Fruit fly (Drosophila melanogaster) whole organism, embryonic: ENCODE data around the gene Cyp4g15.

Source experiments
- CG10431 ChIP-seq: fragments of 200-800 bp; sonication (Bioruptor generic); optimal IDR thresholded peaks from 3 replicates; lab custom pipeline; 2018; ENCODE audit warnings: missing biosample characterization, mild to moderate bottlenecking, missing genetic modification characterization
- CG11696 ChIP-seq: fragments of 200-800 bp; sonication (Bioruptor generic); IDR thresholded peaks from 2 replicates; pipeline ENCODE4 v1.3.6; 2022; ENCODE audit warnings: missing biosample characterization, missing genetic modification characterization
- CG13424 ChIP-seq: fragments of 200-800 bp; sonication (Bioruptor generic); optimal IDR thresholded peaks from 2 replicates; lab custom pipeline; 2019; ENCODE audit warnings: missing biosample characterization, mild to moderate bottlenecking, missing genetic modification characterization, moderate library complexity
- CG1603 ChIP-seq: fragments of 200-800 bp; sonication (Bioruptor generic); optimal IDR thresholded peaks from 2 replicates; lab custom pipeline; 2019; ENCODE audit warnings: missing biosample characterization, mild to moderate bottlenecking, missing genetic modification characterization, moderate library complexity
- CG16779 ChIP-seq: fragments of 200-800 bp; sonication (Bioruptor generic); IDR thresholded peaks from 2 replicates; pipeline ENCODE4 v1.3.6; 2022; ENCODE audit warnings: missing biosample characterization, missing genetic modification characterization
- CG16863 ChIP-seq: fragments of 200-800 bp; sonication (Bioruptor generic); optimal IDR thresholded peaks from 3 replicates; lab custom pipeline; 2016; ENCODE audit warnings: missing biosample characterization, missing genetic modification characterization
- CG17612 ChIP-seq: fragments of 200-800 bp; sonication (Bioruptor generic); IDR thresholded peaks from 2 replicates; pipeline ENCODE4 v1.3.6; 2022; ENCODE audit warnings: missing biosample characterization, missing genetic modification characterization
- CG18262 ChIP-seq: fragments of 200-800 bp; optimal IDR thresholded peaks from 3 replicates; lab custom pipeline; 2019; ENCODE audit warnings: missing biosample characterization, mild to moderate bottlenecking, missing genetic modification characterization, moderate library complexity
- CG18764 ChIP-seq: fragments of 200-800 bp; sonication (Bioruptor generic); optimal IDR thresholded peaks from 3 replicates; lab custom pipeline; 2016; ENCODE audit warnings: missing biosample characterization, missing genetic modification characterization
- CG30020 ChIP-seq: fragments of 200-800 bp; optimal IDR thresholded peaks from 2 replicates; lab custom pipeline; 2019; ENCODE audit warnings: missing biosample characterization, mild to moderate bottlenecking, missing genetic modification characterization, moderate library complexity
- CG30403 ChIP-seq: fragments of 200-800 bp; sonication (Bioruptor generic); optimal IDR thresholded peaks from 3 replicates; lab custom pipeline; 2016; ENCODE audit warnings: missing biosample characterization, missing genetic modification characterization
- CG34422 ChIP-seq: fragments of 200-800 bp; sonication (Bioruptor generic); IDR thresholded peaks from 3 replicates; pipeline ENCODE4 v1.3.6; 2022; ENCODE audit warnings: missing biosample characterization, missing genetic modification characterization
- CG4617 ChIP-seq: fragments of 200-800 bp; sonication (Bioruptor generic); optimal IDR thresholded peaks from 3 replicates; lab custom pipeline; 2016; ENCODE audit warnings: missing biosample characterization, missing genetic modification characterization, borderline replicate concordance
- CG6813 ChIP-seq: fragments of 200-800 bp; sonication (Bioruptor generic); optimal IDR thresholded peaks from 2 replicates; lab custom pipeline; 2017; ENCODE audit warnings: missing biosample characterization, missing genetic modification characterization, mild to moderate bottlenecking, moderate library complexity, missing genetic modification reagents
- CG7372 ChIP-seq: fragments of 200-800 bp; sonication (Bioruptor generic); IDR thresholded peaks from 2 replicates; pipeline ENCODE4 v1.3.6; 2022; ENCODE audit warnings: missing biosample characterization, missing genetic modification characterization
- CG7963 ChIP-seq: fragments of 200-800 bp; sonication (Bioruptor generic); IDR thresholded peaks from 3 replicates; pipeline ENCODE4 v1.3.6; 2022; ENCODE audit warnings: missing biosample characterization, missing genetic modification characterization; ENCODE audit not compliant: partially characterized antibody
- Dfd ChIP-seq, 2 experiments: fragments of >200 bp; optimal IDR thresholded peaks; 2 replicates each; lab custom pipeline; 2017; ENCODE audit warnings: missing biosample characterization in 2 of 2, missing genetic modification characterization in 2 of 2
- Doc2 ChIP-seq: fragments of 200-800 bp; sonication (Bioruptor generic); IDR thresholded peaks from 2 replicates; pipeline ENCODE4 v1.3.6; 2022; ENCODE audit warnings: missing biosample characterization, missing genetic modification characterization
- E2f1 ChIP-seq: fragments of 200-800 bp; sonication (Bioruptor generic); IDR thresholded peaks from 2 replicates; pipeline ENCODE4 v1.3.6; 2022; ENCODE audit warnings: missing biosample characterization, missing genetic modification characterization
- Elba2 ChIP-seq: fragments of 200-800 bp; sonication (Bioruptor generic); optimal IDR thresholded peaks from 3 replicates; lab custom pipeline; 2016; ENCODE audit warnings: missing biosample characterization, missing genetic modification characterization
- Gsc ChIP-seq: fragments of 200-800 bp; sonication (Bioruptor generic); IDR thresholded peaks from 2 replicates; pipeline ENCODE4 v1.3.6; 2022; ENCODE audit warnings: missing biosample characterization, missing genetic modification characterization
- Hr78 ChIP-seq, 2 experiments: fragments of 200-800 bp in 1 of 2; fragments of >200 bp in 1 of 2; sonication (Bioruptor generic) in 1 of 2; optimal IDR thresholded peaks; 2 replicates each; lab custom pipeline; 2017 to 2019; ENCODE audit warnings: missing biosample characterization in 2 of 2, missing genetic modification characterization in 2 of 2, mild to moderate bottlenecking in 1 of 2, moderate library complexity in 1 of 2
- Nf-YC ChIP-seq: fragments of 200-800 bp; optimal IDR thresholded peaks from 3 replicates; lab custom pipeline; 2019; ENCODE audit warnings: missing biosample characterization, mild to moderate bottlenecking, missing genetic modification characterization, moderate library complexity
- Rfx ChIP-seq: fragments of 200-800 bp; sonication (Bioruptor generic); IDR thresholded peaks from 2 replicates; pipeline ENCODE4 v1.3.6; 2022; ENCODE audit warnings: missing biosample characterization, missing genetic modification characterization
- Side ChIP-seq: fragments of 200-800 bp; sonication (Bioruptor generic); optimal IDR thresholded peaks from 2 replicates; lab custom pipeline; 2016; ENCODE audit warnings: missing biosample characterization, missing genetic modification characterization
- al ChIP-seq: fragments of 200-800 bp; sonication (Bioruptor generic); IDR thresholded peaks from 2 replicates; pipeline ENCODE4 v1.3.6; 2022; ENCODE audit warnings: missing biosample characterization, missing genetic modification characterization
- ase ChIP-seq: fragments of 200-800 bp; sonication (Bioruptor generic); IDR thresholded peaks from 3 replicates; pipeline ENCODE4 v1.3.6; 2022; ENCODE audit warnings: missing biosample characterization, missing genetic modification characterization
- bowl ChIP-seq: fragments of 200-800 bp; sonication (Bioruptor generic); IDR thresholded peaks from 2 replicates; pipeline ENCODE4 v1.3.6; 2022; ENCODE audit warnings: missing biosample characterization, missing genetic modification characterization
- bsh ChIP-seq, 2 experiments: fragments of 200-800 bp; sonication (Bioruptor generic); optimal IDR thresholded peaks; 2 replicates each; lab custom pipeline; 2017 to 2018; ENCODE audit warnings: mild to moderate bottlenecking in 2 of 2, missing biosample characterization in 2 of 2, missing genetic modification characterization in 2 of 2, moderate library complexity in 1 of 2
- corto ChIP-seq: fragments of 200-800 bp; sonication (Bioruptor generic); optimal IDR thresholded peaks from 2 replicates; lab custom pipeline; 2016; ENCODE audit warnings: missing biosample characterization, mild to moderate bottlenecking, missing genetic modification characterization, moderate library complexity
- emc ChIP-seq: fragments of 200-800 bp; sonication (Bioruptor generic); optimal IDR thresholded peaks from 2 replicates; lab custom pipeline; 2016; ENCODE audit warnings: missing biosample characterization, missing genetic modification characterization
- grn ChIP-seq: fragments of 200-800 bp; sonication (Bioruptor generic); optimal IDR thresholded peaks from 3 replicates; lab custom pipeline; 2017; ENCODE audit warnings: missing biosample characterization, missing genetic modification characterization
- her ChIP-seq: fragments of 200-800 bp; sonication (Bioruptor generic); optimal IDR thresholded peaks from 2 replicates; lab custom pipeline; 2016; ENCODE audit warnings: missing biosample characterization, missing genetic modification characterization
- inv ChIP-seq: fragments of 200-800 bp; sonication (Bioruptor generic); IDR thresholded peaks from 2 replicates; pipeline ENCODE4 v1.3.6; 2022; ENCODE audit warnings: missing biosample characterization, missing genetic modification characterization; ENCODE audit not compliant: partially characterized antibody
- mld ChIP-seq: fragments of 200-800 bp; sonication (Bioruptor generic); IDR thresholded peaks from 3 replicates; pipeline ENCODE4 v1.3.6; 2022; ENCODE audit warnings: missing biosample characterization, missing genetic modification characterization; ENCODE audit not compliant: partially characterized antibody
- nerfin-2 ChIP-seq: fragments of 200-800 bp; sonication (Bioruptor generic); IDR thresholded peaks from 2 replicates; pipeline ENCODE4 v1.3.6; 2022; ENCODE audit warnings: missing biosample characterization, missing genetic modification characterization; ENCODE audit not compliant: partially characterized antibody
- odd ChIP-seq: fragments of 200-800 bp; sonication (Bioruptor generic); optimal IDR thresholded peaks from 2 replicates; lab custom pipeline; 2017; ENCODE audit warnings: missing biosample characterization, mild to moderate bottlenecking, missing genetic modification characterization
- org-1 ChIP-seq: fragments of 200-800 bp; sonication (Bioruptor generic); optimal IDR thresholded peaks from 2 replicates; lab custom pipeline; 2017; ENCODE audit warnings: missing biosample characterization, missing genetic modification characterization
- pb ChIP-seq: fragments of 200-800 bp; sonication (Bioruptor generic); optimal IDR thresholded peaks from 3 replicates; lab custom pipeline; 2016; ENCODE audit warnings: missing biosample characterization, missing genetic modification characterization
- pita ChIP-seq: fragments of 200-800 bp; sonication (Bioruptor generic); optimal IDR thresholded peaks from 2 replicates; lab custom pipeline; 2017; ENCODE audit warnings: missing biosample characterization, mild to moderate bottlenecking, missing genetic modification characterization
- psq ChIP-seq: fragments of 200-800 bp; sonication (Bioruptor generic); optimal IDR thresholded peaks from 2 replicates; lab custom pipeline; 2017; ENCODE audit warnings: missing biosample characterization, missing genetic modification characterization
- pzg ChIP-seq: fragments of 200-800 bp; sonication (Bioruptor generic); optimal IDR thresholded peaks from 3 replicates; lab custom pipeline; 2018; ENCODE audit warnings: missing biosample characterization, mild to moderate bottlenecking, missing genetic modification characterization, moderate library complexity
- row ChIP-seq: fragments of 200-800 bp; sonication (Bioruptor generic); IDR thresholded peaks from 3 replicates; pipeline ENCODE4 v1.3.6; 2022; ENCODE audit warnings: missing biosample characterization, missing genetic modification characterization
- shn ChIP-seq: fragments of 200-800 bp; sonication (Bioruptor generic); optimal IDR thresholded peaks from 3 replicates; lab custom pipeline; 2016; ENCODE audit warnings: missing biosample characterization, missing genetic modification characterization
- sima ChIP-seq: fragments of 200-800 bp; sonication (Bioruptor generic); optimal IDR thresholded peaks from 2 replicates; lab custom pipeline; 2016; ENCODE audit warnings: missing biosample characterization, missing genetic modification characterization
- slou ChIP-seq: fragments of 200-800 bp; sonication (Bioruptor generic); optimal IDR thresholded peaks from 3 replicates; lab custom pipeline; 2016; ENCODE audit warnings: missing biosample characterization, missing genetic modification characterization
- slp2 ChIP-seq: fragments of 200-800 bp; sonication (Bioruptor generic); optimal IDR thresholded peaks from 2 replicates; lab custom pipeline; 2016; ENCODE audit warnings: missing biosample characterization, missing genetic modification characterization
- sob ChIP-seq: fragments of 200-800 bp; sonication (Bioruptor generic); IDR thresholded peaks from 2 replicates; pipeline ENCODE4 v1.3.6; 2022; ENCODE audit warnings: missing biosample characterization, missing genetic modification characterization
- vvl ChIP-seq: fragments of 200-800 bp; sonication (Bioruptor generic); IDR thresholded peaks from 2 replicates; pipeline ENCODE4 v1.3.6; 2022; ENCODE audit warnings: missing biosample characterization, missing genetic modification characterization
- wdn ChIP-seq: fragments of 200-800 bp; sonication (Bioruptor generic); IDR thresholded peaks from 2 replicates; pipeline ENCODE4 v1.3.6; 2022; ENCODE audit warnings: missing biosample characterization, missing genetic modification characterization
- wor ChIP-seq: fragments of 200-800 bp; sonication (Bioruptor generic); IDR thresholded peaks from 2 replicates; pipeline ENCODE4 v1.3.6; 2022; ENCODE audit warnings: missing biosample characterization, missing genetic modification characterization
- yki ChIP-seq: fragments of >200 bp; optimal IDR thresholded peaks from 3 replicates; lab custom pipeline; 2018
- zfh1 ChIP-seq: fragments of 200-800 bp; sonication (Bioruptor generic); IDR thresholded peaks from 3 replicates; pipeline ENCODE4 v1.3.6; 2022; ENCODE audit warnings: missing biosample characterization, missing genetic modification characterization

The Cyp4g15 gene

DNA sequence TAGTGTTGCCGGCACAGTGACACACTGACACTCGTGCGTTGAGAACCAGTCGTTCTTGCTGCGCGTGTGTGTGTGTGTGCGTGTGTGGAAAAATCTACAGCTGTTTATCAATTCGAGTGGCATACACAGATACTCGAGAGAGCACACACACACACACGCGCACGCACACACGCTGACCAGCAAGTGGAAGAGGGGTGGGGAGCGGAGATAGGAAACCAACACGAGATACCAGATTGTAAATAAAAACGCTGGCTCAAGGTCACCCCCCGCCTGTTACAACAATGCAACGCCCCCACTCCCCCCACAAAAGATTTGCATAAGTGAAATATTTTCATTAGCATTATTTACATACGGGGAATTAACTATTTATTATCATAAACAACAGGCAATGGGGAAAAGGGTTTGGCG, 49.6 kb upstream of the Cyp4g15 start (continued):
- TF ChIP-seq zfh1 (no peak), CG1603 (tag; lab: Kevin White, UChicago) (no peak), CG17612 (no peak), Rfx (GFP tag; lab: Robert Waterston, UW) (peak; percentile 33; the same call in 1 of the 2 replicates), CG18764 (GFP tag; lab: Kevin White, UChicago) (no peak), Doc2 (GFP tag; lab: Robert Waterston, UW) (no peak), mld (GFP tag; lab: Robert Waterston, UW) (no peak), grn (peak; percentile 65), Gsc (GFP tag; lab: Robert Waterston, UW) (no peak), CG16779 (GFP tag; lab: Robert Waterston, UW) (no peak), Hr78 (GFP tag; optimal IDR thresholded peaks at IDR 0.05; lab: Kevin White, UChicago) (peak in 1 of 2 experiments; percentile 23), pita (GFP tag; lab: Kevin White, UChicago) (no peak), CG7963 (GFP tag; lab: Robert Waterston, UW) (no peak), bowl (GFP tag; lab: Robert Waterston, UW) (no peak), CG13424 (peak; percentile 34), Nf-YC (peak; percentile 14), psq (GFP tag; lab: Kevin White, UChicago) (no peak), al (GFP tag; lab: Robert Waterston, UW) (no peak), pb (peak; percentile 11), Side (GFP tag; lab: Kevin White, UChicago) (peak; percentile 50), CG30403 (GFP tag; lab: Kevin White, UChicago) (no peak), yki (lab: Kevin White, UChicago) (no peak), CG34422 (GFP tag; lab: Robert Waterston, UW) (no peak), row (GFP tag; lab: Robert Waterston, UW) (peak; percentile 5; the same call in 1 of the 3 replicates), wdn (GFP tag; lab: Robert Waterston, UW) (no peak), shn (GFP tag; lab: Kevin White, UChicago) (no peak), CG30020 (tag; lab: Kevin White, UChicago) (no peak), sima (no peak), CG6813 (peak; percentile 72), CG7372 (GFP tag; lab: Robert Waterston, UW) (no peak), Dfd (GFP tag; optimal IDR thresholded peaks at IDR 0.05; lab: Kevin White, UChicago) (no peak), CG18262 (tag; lab: Kevin White, UChicago) (no peak), her (no peak), odd (GFP tag; lab: Kevin White, UChicago) (peak; percentile 42), slou (GFP tag; lab: Kevin White, UChicago) (no peak), pzg (no peak), CG11696 (no peak), CG4617 (GFP tag; lab: Kevin White, UChicago) (no peak), nerfin-2 (no peak), org-1 (GFP tag; lab: Kevin White, UChicago) (peak; percentile 39), emc (GFP tag; lab: Kevin White, UChicago) (no peak), bsh (GFP tag; optimal IDR thresholded peaks at IDR 0.05; lab: Kevin White, UChicago) (peak in 1 of 2 experiments; percentile 63), ase (no peak), inv (no peak), sob (GFP tag; lab: Robert Waterston, UW) (no peak), wor (no peak), CG16863 (no peak), corto (GFP tag; lab: Kevin White, UChicago) (no peak), E2f1 (GFP tag; lab: Robert Waterston, UW) (no peak), CG10431 (GFP tag; lab: Kevin White, UChicago) (peak; percentile 11), vvl (GFP tag; lab: Robert Waterston, UW) (peak; percentile 78), Elba2 (no peak), slp2 (GFP tag; lab: Kevin White, UChicago) (no peak)
